Fruit fly (Drosophila melanogaster) whole organism, embryonic: ENCODE results near the gene MCU.

Experiments
- Aef1 ChIP-seq: fragments of 200-800 bp; sonication (Bioruptor generic); IDR thresholded peaks from 3 replicates; pipeline ENCODE4 v1.3.6; 2022; ENCODE audit warnings: missing biosample characterization, missing genetic modification characterization
- Blimp-1 ChIP-seq: fragments of 200-800 bp; sonication (Bioruptor generic); optimal IDR thresholded peaks from 3 replicates; lab custom pipeline; 2018; ENCODE audit warnings: missing biosample characterization, missing genetic modification characterization, mild to moderate bottlenecking, moderate library complexity, missing genetic modification reagents
- CG10209 ChIP-seq: fragments of 200-800 bp; sonication (Bioruptor generic); optimal IDR thresholded peaks from 3 replicates; lab custom pipeline; 2017; ENCODE audit warnings: missing biosample characterization, mild to moderate bottlenecking, missing genetic modification characterization, missing genetic modification reagents
- CG10321 ChIP-seq: fragments of 200-800 bp; sonication (Bioruptor generic); IDR thresholded peaks from 2 replicates; pipeline ENCODE4 v1.3.6; 2022; ENCODE audit warnings: missing biosample characterization, missing genetic modification characterization
- CG14441 ChIP-seq: fragments of 200-800 bp; sonication (Bioruptor generic); IDR thresholded peaks from 2 replicates; pipeline ENCODE4 v1.3.6; 2022; ENCODE audit warnings: missing biosample characterization, missing genetic modification characterization
- CG1792 ChIP-seq: fragments of 200-800 bp; sonication (Bioruptor generic); optimal IDR thresholded peaks from 2 replicates; lab custom pipeline; 2016; ENCODE audit warnings: missing biosample characterization, missing genetic modification characterization
- CG2129 ChIP-seq: fragments of 200-800 bp; sonication (Bioruptor generic); IDR thresholded peaks from 2 replicates; pipeline ENCODE4 v1.3.6; 2022; ENCODE audit warnings: missing biosample characterization, missing genetic modification characterization; ENCODE audit not compliant: partially characterized antibody
- CG3163 ChIP-seq: fragments of 200-800 bp; sonication (Bioruptor generic); optimal IDR thresholded peaks from 3 replicates; lab custom pipeline; 2016; ENCODE audit warnings: missing biosample characterization, missing genetic modification characterization
- CG33557 ChIP-seq: fragments of 200-800 bp; sonication (Bioruptor generic); optimal IDR thresholded peaks from 2 replicates; lab custom pipeline; 2019; ENCODE audit warnings: missing biosample characterization, mild to moderate bottlenecking, missing genetic modification characterization, moderate library complexity
- CG4282 ChIP-seq: fragments of 200-800 bp; sonication (Bioruptor generic); optimal IDR thresholded peaks from 2 replicates; lab custom pipeline; 2016; ENCODE audit warnings: missing biosample characterization, missing genetic modification characterization
- CG4820 ChIP-seq: fragments of 200-800 bp; sonication (Bioruptor generic); optimal IDR thresholded peaks from 3 replicates; lab custom pipeline; 2016; ENCODE audit warnings: missing biosample characterization, missing genetic modification characterization
- CG7271 ChIP-seq: fragments of 200-800 bp; sonication (Bioruptor generic); optimal IDR thresholded peaks from 2 replicates; lab custom pipeline; 2018; ENCODE audit warnings: missing biosample characterization, mild to moderate bottlenecking, missing genetic modification characterization, moderate library complexity
- CG7372 ChIP-seq: fragments of 200-800 bp; sonication (Bioruptor generic); IDR thresholded peaks from 2 replicates; pipeline ENCODE4 v1.3.6; 2022; ENCODE audit warnings: missing biosample characterization, missing genetic modification characterization
- CG8089 ChIP-seq: fragments of 200-800 bp; sonication (Bioruptor generic); optimal IDR thresholded peaks from 3 replicates; lab custom pipeline; 2016; ENCODE audit warnings: missing biosample characterization, missing genetic modification characterization
- CG9727 ChIP-seq: fragments of 200-800 bp; sonication (Bioruptor generic); optimal IDR thresholded peaks from 3 replicates; lab custom pipeline; 2017; ENCODE audit warnings: missing biosample characterization, mild to moderate bottlenecking, missing genetic modification characterization
- Dek ChIP-seq: fragments of 200-800 bp; sonication (Bioruptor generic); optimal IDR thresholded peaks from 3 replicates; lab custom pipeline; 2019; ENCODE audit warnings: missing biosample characterization, mild to moderate bottlenecking, missing genetic modification characterization, moderate library complexity
- Ets65A ChIP-seq: fragments of 200-800 bp; sonication (Bioruptor generic); peaks from one replicate; lab custom pipeline; 2016; ENCODE audit warnings: missing biosample characterization, missing genetic modification characterization
- Hand ChIP-seq: fragments of 200-800 bp; sonication (Bioruptor generic); optimal IDR thresholded peaks from 2 replicates; lab custom pipeline; 2017; ENCODE audit warnings: mild to moderate bottlenecking, missing biosample characterization, missing genetic modification reagents, missing genetic modification characterization
- Hey ChIP-seq: fragments of 200-800 bp; sonication (Bioruptor generic); optimal IDR thresholded peaks from 3 replicates; lab custom pipeline; 2018; ENCODE audit warnings: missing biosample characterization, mild to moderate bottlenecking, missing genetic modification characterization
- Hr78 ChIP-seq, 2 experiments: fragments of 200-800 bp in 1 of 2; fragments of >200 bp in 1 of 2; sonication (Bioruptor generic) in 1 of 2; optimal IDR thresholded peaks; 2 replicates each; lab custom pipeline; 2017 to 2019; ENCODE audit warnings: missing biosample characterization in 2 of 2, missing genetic modification characterization in 2 of 2, mild to moderate bottlenecking in 1 of 2, moderate library complexity in 1 of 2
- Max ChIP-seq: fragments of 200-800 bp; sonication (Bioruptor generic); optimal IDR thresholded peaks from 2 replicates; lab custom pipeline; 2016; ENCODE audit warnings: missing biosample characterization, mild to moderate bottlenecking, missing genetic modification characterization
- Med ChIP-seq: fragments of 200-800 bp; sonication (Bioruptor generic); peaks from one replicate; lab custom pipeline; 2016; ENCODE audit warnings: missing biosample characterization, missing genetic modification characterization, mild to moderate bottlenecking, inconsistent platforms, moderate library complexity
- Oaz ChIP-seq: fragments of 200-800 bp; sonication (Bioruptor generic); IDR thresholded peaks from 2 replicates; pipeline ENCODE4 v1.3.6; 2022; ENCODE audit warnings: missing biosample characterization, missing genetic modification characterization
- Side ChIP-seq: fragments of 200-800 bp; sonication (Bioruptor generic); optimal IDR thresholded peaks from 2 replicates; lab custom pipeline; 2016; ENCODE audit warnings: missing biosample characterization, missing genetic modification characterization
- Sin3A ChIP-seq: fragments of >200 bp; optimal IDR thresholded peaks from 2 replicates; lab custom pipeline; 2018
- Sox100B ChIP-seq: fragments of 200-800 bp; sonication (Bioruptor generic); optimal IDR thresholded peaks from 3 replicates; lab custom pipeline; 2018; ENCODE audit warnings: missing biosample characterization, mild to moderate bottlenecking, missing genetic modification characterization
- ap ChIP-seq: fragments of 200-800 bp; sonication (Bioruptor generic); IDR thresholded peaks from 2 replicates; pipeline ENCODE4 v1.3.6; 2022; ENCODE audit warnings: missing biosample characterization, missing genetic modification characterization
- bowl ChIP-seq: fragments of 200-800 bp; sonication (Bioruptor generic); IDR thresholded peaks from 2 replicates; pipeline ENCODE4 v1.3.6; 2022; ENCODE audit warnings: missing biosample characterization, missing genetic modification characterization
- ci ChIP-seq: fragments of 200-800 bp; sonication (Bioruptor generic); IDR thresholded peaks from 3 replicates; pipeline ENCODE4 v1.3.6; 2022; ENCODE audit warnings: missing biosample characterization, missing genetic modification characterization
- ems ChIP-seq: fragments of 200-800 bp; sonication (Bioruptor generic); optimal IDR thresholded peaks from 3 replicates; lab custom pipeline; 2016; ENCODE audit warnings: missing biosample characterization, missing genetic modification characterization
- esg ChIP-seq: fragments of 200-800 bp; sonication (Bioruptor generic); conservative IDR thresholded peaks from 2 replicates; pipeline ENCODE4 v1.3.6; 2022; ENCODE audit warnings: missing biosample characterization, missing genetic modification characterization
- grn ChIP-seq: fragments of 200-800 bp; sonication (Bioruptor generic); optimal IDR thresholded peaks from 3 replicates; lab custom pipeline; 2017; ENCODE audit warnings: missing biosample characterization, missing genetic modification characterization
- hbn ChIP-seq: fragments of 200-800 bp; sonication (Bioruptor generic); IDR thresholded peaks from 2 replicates; pipeline ENCODE4 v1.3.6; 2022; ENCODE audit warnings: missing biosample characterization, missing genetic modification characterization; ENCODE audit not compliant: partially characterized antibody
- luna ChIP-seq: fragments of 200-800 bp; sonication (Bioruptor generic); optimal IDR thresholded peaks from 2 replicates; lab custom pipeline; 2016; ENCODE audit warnings: missing biosample characterization, missing genetic modification characterization
- pros ChIP-seq: fragments of 200-800 bp; sonication (Bioruptor generic); optimal IDR thresholded peaks from 3 replicates; lab custom pipeline; 2019; ENCODE audit warnings: missing biosample characterization, mild to moderate bottlenecking, missing genetic modification characterization, moderate library complexity
- psq ChIP-seq: fragments of 200-800 bp; sonication (Bioruptor generic); optimal IDR thresholded peaks from 2 replicates; lab custom pipeline; 2017; ENCODE audit warnings: missing biosample characterization, missing genetic modification characterization
- pzg ChIP-seq: fragments of 200-800 bp; sonication (Bioruptor generic); optimal IDR thresholded peaks from 3 replicates; lab custom pipeline; 2018; ENCODE audit warnings: missing biosample characterization, mild to moderate bottlenecking, missing genetic modification characterization, moderate library complexity
- sd ChIP-seq: fragments of 200-800 bp; sonication (Bioruptor generic); optimal IDR thresholded peaks from 3 replicates; lab custom pipeline; 2018; ENCODE audit warnings: missing biosample characterization, mild to moderate bottlenecking, missing genetic modification characterization, moderate library complexity
- sens ChIP-seq: fragments of 200-800 bp; sonication (Bioruptor generic); peaks from one replicate; lab custom pipeline; 2016; ENCODE audit warnings: missing biosample characterization, missing genetic modification characterization
- sisA ChIP-seq: fragments of 200-800 bp; sonication (Bioruptor generic); IDR thresholded peaks from 2 replicates; pipeline ENCODE4 v1.3.6; 2022; ENCODE audit warnings: missing biosample characterization, missing genetic modification characterization
- slbo ChIP-seq: fragments of 200-800 bp; sonication (Bioruptor generic); IDR thresholded peaks from 2 replicates; pipeline ENCODE4 v1.3.6; 2022; ENCODE audit warnings: missing biosample characterization, missing genetic modification characterization
- sug ChIP-seq: fragments of 200-800 bp; optimal IDR thresholded peaks from 2 replicates; lab custom pipeline; 2019; ENCODE audit warnings: missing biosample characterization, mild to moderate bottlenecking, missing genetic modification characterization, moderate library complexity
- twi ChIP-seq: fragments of 200-800 bp; optimal IDR thresholded peaks from 2 replicates; lab custom pipeline; 2019; ENCODE audit warnings: missing biosample characterization, mild to moderate bottlenecking, missing genetic modification characterization, moderate library complexity

MCU gene

DNA sequence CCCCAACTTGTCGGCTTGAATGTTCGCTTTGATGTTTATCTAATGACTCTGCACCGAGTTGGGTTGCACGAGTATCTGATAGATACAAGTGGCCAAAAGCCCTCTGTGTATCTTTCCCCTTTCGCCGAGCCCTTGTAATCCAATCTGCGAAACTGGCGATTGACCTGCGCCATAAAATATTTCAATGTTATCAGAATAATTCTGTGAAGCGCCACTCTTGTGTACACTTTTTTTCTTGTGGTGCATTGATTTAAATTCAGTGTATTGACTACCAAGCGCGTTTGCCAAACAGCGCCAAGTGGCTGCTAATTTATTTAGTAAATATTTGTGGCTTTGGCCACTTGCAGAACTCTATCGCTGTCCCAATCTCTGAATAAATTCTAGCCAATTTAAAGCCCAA, 5.7 kb downstream of the MCU start:
- TF ChIP-seq psq (GFP tag; lab: Kevin White, UChicago), result no peak
- no peak for TF ChIP-seq hbn (GFP tag; lab: Robert Waterston, UW)
- no peak for TF ChIP-seq ems (GFP tag; lab: Kevin White, UChicago)
- no peak for TF ChIP-seq CG8089 (GFP tag; lab: Kevin White, UChicago)
- TF ChIP-seq CG4282 (GFP tag; lab: Kevin White, UChicago), result no peak
- peak; percentile 18 for TF ChIP-seq sens (GFP tag; lab: Kevin White, UChicago)
- no peak for TF ChIP-seq Side (GFP tag; lab: Kevin White, UChicago)
- TF ChIP-seq Hr78 (GFP tag; optimal IDR thresholded peaks at IDR 0.05; lab: Kevin White, UChicago), result peak in 1 of 2 experiments; percentile 5
- no peak for TF ChIP-seq ap (GFP tag; lab: Robert Waterston, UW)
- TF ChIP-seq Sin3A (lab: Kevin White, UChicago), result no peak
- no peak for TF ChIP-seq esg (GFP tag; lab: Robert Waterston, UW)
- TF ChIP-seq Ets65A (GFP tag; lab: Kevin White, UChicago), result peak; percentile 21
- peak; percentile 49 for TF ChIP-seq Med (GFP tag; lab: Kevin White, UChicago)
- TF ChIP-seq CG7372, result no peak
- no peak for TF ChIP-seq luna (GFP tag; lab: Kevin White, UChicago)
- TF ChIP-seq CG1792 (GFP tag; lab: Kevin White, UChicago), result no peak
- TF ChIP-seq Aef1 (GFP tag; lab: Robert Waterston, UW), result no peak
- peak; percentile 39 for TF ChIP-seq sd (tag; lab: Kevin White, UChicago)
- TF ChIP-seq Blimp-1, result no peak
- TF ChIP-seq twi (tag; lab: Kevin White, UChicago), result no peak
- TF ChIP-seq Hey (tag; lab: Kevin White, UChicago), result peak; percentile 46
- TF ChIP-seq CG7271, result no peak
- no peak for TF ChIP-seq CG33557 (GFP tag; lab: Kevin White, UChicago)
- TF ChIP-seq Oaz (GFP tag; lab: Robert Waterston, UW), result 0 out of 2 replicates have a peak, but pooled peaks have one; percentile 8
- no peak for TF ChIP-seq CG4820 (GFP tag; lab: Kevin White, UChicago)
- peak; percentile 62 for TF ChIP-seq sug
- peak; percentile 24 for TF ChIP-seq grn (GFP tag; lab: Kevin White, UChicago)
- TF ChIP-seq CG14441 (GFP tag; lab: Robert Waterston, UW), result no peak
- TF ChIP-seq Sox100B (GFP tag; lab: Kevin White, UChicago), result no peak
- no peak for TF ChIP-seq CG9727 (GFP tag; lab: Kevin White, UChicago)
- TF ChIP-seq pzg (GFP tag; lab: Kevin White, UChicago), result no peak
- TF ChIP-seq slbo (GFP tag; lab: Robert Waterston, UW), result no peak
- TF ChIP-seq CG10321 (GFP tag; lab: Robert Waterston, UW), result no peak
- TF ChIP-seq CG3163 (GFP tag; lab: Kevin White, UChicago), result no peak
- no peak for TF ChIP-seq bowl (GFP tag; lab: Robert Waterston, UW)
- no peak for TF ChIP-seq Max (GFP tag; lab: Kevin White, UChicago)
- TF ChIP-seq Dek (tag; lab: Kevin White, UChicago), result no peak
- TF ChIP-seq Hand, result no peak
- no peak for TF ChIP-seq CG2129
- no peak for TF ChIP-seq CG10209 (GFP tag; lab: Kevin White, UChicago)
- no peak for TF ChIP-seq ci (GFP tag; lab: Robert Waterston, UW)
- TF ChIP-seq sisA (GFP tag; lab: Robert Waterston, UW), result no peak
- no peak for TF ChIP-seq pros (GFP tag; lab: Kevin White, UChicago)
